Worm (Caenorhabditis elegans) whole organism, late embryonic: Measurements from ENCODE around the gene C52E2.3.
A peak's percentile ranks its signal among the peaks of the same experiment; 100 is the strongest.
"Not testable (repeated sequence)": the region's sequence is repeated elsewhere in the genome, so short reads cannot be mapped to it uniquely, and the experiment has no call there.

Experiments
- C08G9.2 ChIP-seq: sonication (generic microtip); optimal IDR thresholded peaks from 2 replicates; lab custom pipeline; 2016; ENCODE audit warnings: mild to moderate bottlenecking, missing genetic modification characterization, moderate library complexity, missing compliant biosample characterization
- F13H6.1 ChIP-seq: sonication (generic microtip); optimal IDR thresholded peaks from 2 replicates; lab custom pipeline; 2016; ENCODE audit warnings: missing genetic modification characterization, missing compliant biosample characterization
- Y22D7AL.16 ChIP-seq: sonication (generic microtip); optimal IDR thresholded peaks from 2 replicates; lab custom pipeline; 2016; ENCODE audit warnings: missing genetic modification characterization, missing compliant biosample characterization
- ceh-14 ChIP-seq: sonication (generic microtip); optimal IDR thresholded peaks from 2 replicates; lab custom pipeline; 2016; ENCODE audit warnings: missing genotype, missing genetic modification characterization, missing compliant biosample characterization
- ceh-19 ChIP-seq: fragments of 200-800 bp; sonication (Bioruptor generic); optimal IDR thresholded peaks from 2 replicates; lab custom pipeline; 2018; ENCODE audit warnings: mild to moderate bottlenecking, missing genetic modification characterization, missing compliant biosample characterization
- ceh-22 ChIP-seq: sonication (generic microtip); optimal IDR thresholded peaks from 2 replicates; lab custom pipeline; 2017; ENCODE audit warnings: missing biosample characterization, missing genetic modification characterization
- ceh-24 ChIP-seq: sonication (generic microtip); optimal IDR thresholded peaks from 2 replicates; lab custom pipeline; 2016; ENCODE audit warnings: mild to moderate bottlenecking, missing genetic modification characterization, missing compliant biosample characterization
- ceh-45 ChIP-seq: fragments of 200-800 bp; sonication (Bioruptor generic); IDR thresholded peaks from 2 replicates; pipeline ENCODE4 v1.3.6; 2022; ENCODE audit warnings: missing genetic modification reagents, missing genetic modification characterization, missing compliant biosample characterization
- ceh-48 ChIP-seq: sonication (generic microtip); optimal IDR thresholded peaks from 2 replicates; lab custom pipeline; 2016; ENCODE audit warnings: missing genetic modification characterization, inconsistent platforms, missing compliant biosample characterization
- elt-2 ChIP-seq: sonication (generic microtip); optimal IDR thresholded peaks from 2 replicates; lab custom pipeline; 2016; ENCODE audit warnings: missing genetic modification reagents, missing genetic modification characterization, missing compliant biosample characterization
- fax-1 ChIP-seq: sonication (generic microtip); optimal IDR thresholded peaks from 2 replicates; lab custom pipeline; 2016; ENCODE audit warnings: missing genotype, missing genetic modification characterization, missing compliant biosample characterization
- fkh-10 ChIP-seq: fragments of 150-350 bp; optimal IDR thresholded peaks from 2 replicates; lab custom pipeline; 2014; ENCODE audit warnings: missing biosample characterization, missing genetic modification reagents, missing genetic modification characterization
- fkh-6 ChIP-seq: sonication (generic microtip); optimal IDR thresholded peaks from 2 replicates; lab custom pipeline; 2016; ENCODE audit warnings: missing genetic modification characterization, missing compliant biosample characterization
- hlh-13 ChIP-seq: fragments of 200-800 bp; sonication (Bioruptor generic); optimal IDR thresholded peaks from 2 replicates; lab custom pipeline; 2018; ENCODE audit warnings: mild to moderate bottlenecking, missing genetic modification characterization, missing compliant biosample characterization
- hlh-15 ChIP-seq: sonication (generic microtip); optimal IDR thresholded peaks from 2 replicates; lab custom pipeline; 2016; ENCODE audit warnings: missing genetic modification characterization, missing compliant biosample characterization
- hlh-30 ChIP-seq: sonication (generic microtip); optimal IDR thresholded peaks from 2 replicates; lab custom pipeline; 2017; ENCODE audit warnings: antibody characterized with exemption, missing genetic modification characterization, missing compliant biosample characterization; ENCODE audit not compliant: insufficient read depth
- hlh-6 ChIP-seq: sonication (generic microtip); optimal IDR thresholded peaks from 2 replicates; lab custom pipeline; 2016; ENCODE audit warnings: missing genotype, missing genetic modification characterization, missing compliant biosample characterization
- hlh-8 ChIP-seq: sonication (generic microtip); optimal IDR thresholded peaks from 2 replicates; lab custom pipeline; 2016; ENCODE audit warnings: missing genotype, missing genetic modification characterization, missing compliant biosample characterization
- lim-6 ChIP-seq: sonication (generic microtip); optimal IDR thresholded peaks from 2 replicates; lab custom pipeline; 2016; ENCODE audit warnings: missing genetic modification characterization, missing compliant biosample characterization
- madf-2 ChIP-seq: sonication (generic microtip); optimal IDR thresholded peaks from 2 replicates; lab custom pipeline; 2017; ENCODE audit warnings: missing genetic modification characterization, missing compliant biosample characterization
- npax-4 ChIP-seq: sonication (generic microtip); optimal IDR thresholded peaks from 2 replicates; lab custom pipeline; 2016; ENCODE audit warnings: missing genetic modification characterization, missing compliant biosample characterization
- odd-2 ChIP-seq: sonication (generic microtip); optimal IDR thresholded peaks from 2 replicates; lab custom pipeline; 2017; ENCODE audit warnings: antibody characterized with exemption, mild to moderate bottlenecking, missing genetic modification characterization, missing compliant biosample characterization
- pat-9 ChIP-seq: fragments of 200-800 bp; sonication (Bioruptor generic); optimal IDR thresholded peaks from 2 replicates; lab custom pipeline; 2018; ENCODE audit warnings: mild to moderate bottlenecking, missing genetic modification characterization, moderate library complexity, missing compliant biosample characterization
- pax-1 ChIP-seq: fragments of 150-350 bp; optimal IDR thresholded peaks from 2 replicates; lab custom pipeline; 2014; ENCODE audit warnings: missing biosample characterization, missing genetic modification characterization
- pha-2 ChIP-seq: sonication (generic microtip); optimal IDR thresholded peaks from 2 replicates; lab custom pipeline; 2017; ENCODE audit warnings: mild to moderate bottlenecking, missing genetic modification characterization, missing compliant biosample characterization
- pha-4 ChIP-seq: fragments of 150-350 bp; optimal IDR thresholded peaks from 2 replicates; lab custom pipeline; 2018; ENCODE audit warnings: missing biosample characterization, missing genetic modification reagents, missing genetic modification characterization
- ref-2 ChIP-seq: sonication (generic microtip); optimal IDR thresholded peaks from 2 replicates; lab custom pipeline; 2016; ENCODE audit warnings: missing genetic modification characterization, missing compliant biosample characterization
- sox-4 ChIP-seq: sonication (generic microtip); optimal IDR thresholded peaks from 2 replicates; lab custom pipeline; 2017; ENCODE audit warnings: mild to moderate bottlenecking, missing genetic modification characterization, inconsistent platforms, missing compliant biosample characterization
- tbx-7 ChIP-seq: sonication (generic microtip); optimal IDR thresholded peaks from 2 replicates; lab custom pipeline; 2016; ENCODE audit warnings: missing genotype, missing genetic modification characterization, missing compliant biosample characterization
- unc-3 ChIP-seq, 2 experiments: fragments of 200-800 bp in 1 of 2; sonication (Bioruptor generic) in 1 of 2; sonication (generic microtip) in 1 of 2; conservative IDR thresholded peaks in 1 of 2; optimal IDR thresholded peaks in 1 of 2; 2 replicates each; pipeline versions ENCODE4 v1.3.6 to Lab custom; 2016 to 2022; ENCODE audit warnings: missing compliant biosample characterization in 2 of 2, missing genetic modification characterization in 2 of 2, missing genetic modification reagents in 1 of 2
- unc-55 ChIP-seq: sonication (generic microtip); optimal IDR thresholded peaks from 2 replicates; lab custom pipeline; 2017; ENCODE audit warnings: missing biosample characterization, missing genetic modification reagents, missing genetic modification characterization
- zip-5 ChIP-seq: sonication (generic microtip); optimal IDR thresholded peaks from 2 replicates; lab custom pipeline; 2016; ENCODE audit warnings: missing genetic modification characterization, missing compliant biosample characterization

Gene C52E2.3

DNA sequence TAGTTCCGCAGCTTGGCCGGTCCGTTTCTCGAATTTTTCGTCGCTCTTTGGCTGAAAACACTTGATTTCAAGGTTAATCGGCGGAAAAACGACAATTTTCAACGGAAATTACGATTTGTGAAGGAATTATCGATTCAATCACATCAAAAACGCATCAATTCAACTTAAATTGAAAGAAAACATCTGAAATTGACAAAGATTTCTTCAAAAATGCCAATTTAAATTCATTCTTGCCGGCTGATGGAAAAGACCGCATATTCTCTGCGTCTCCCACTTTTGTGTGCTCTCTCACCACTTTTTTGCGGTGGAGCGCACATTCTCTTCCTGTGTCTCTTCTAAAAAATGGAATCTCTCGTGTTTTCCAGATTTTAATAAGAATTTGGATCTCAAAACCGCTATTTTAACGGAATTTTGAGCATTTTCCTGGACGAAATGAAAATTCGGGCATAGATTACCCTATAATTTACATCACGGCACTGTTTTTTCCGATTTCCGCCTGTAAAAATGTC lies 10.3 kb downstream of the C52E2.3 start, which contains the start of gene C16C4.18:
C16C4.18 (minus strand) TSS at position 51 of the 509 bp plus-strand sequence.
- TF ChIP-seq hlh-15, tbx-7, hlh-8 (tag; lab: Kevin White, UChicago): not testable (repeated sequence)

DNA sequence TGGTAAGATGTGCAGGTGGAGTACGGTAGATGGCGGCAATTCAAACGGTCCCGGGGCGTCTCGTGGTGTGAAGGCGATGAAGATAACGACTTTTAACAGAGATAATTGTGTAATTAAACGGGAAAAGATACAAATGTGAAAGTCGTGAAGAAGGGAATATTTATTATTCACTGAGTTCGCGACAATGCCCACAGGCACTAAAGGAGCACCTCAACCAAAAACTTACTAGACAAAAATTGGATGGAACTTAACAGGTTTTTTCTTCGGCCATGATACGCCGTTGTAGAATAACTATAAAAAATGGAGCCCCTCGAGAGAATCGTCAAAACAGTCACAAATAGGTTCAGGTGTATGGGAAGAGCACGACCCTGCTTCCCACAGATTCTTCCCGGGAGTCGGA lies 11.3 kb downstream of the C52E2.3 start, which contains the start of gene fbxb-98:
fbxb-98 (plus strand) TSS at position 301 of the 400 bp plus-strand sequence.
- not testable (repeated sequence) for TF ChIP-seq unc-3 (GFP tag; conservative IDR thresholded peaks at IDR 0.05; lab: Robert Waterston, UW); unc-3 (tag; optimal IDR thresholded peaks at IDR 0.05; lab: Kevin White, UChicago); C08G9.2 (tag; lab: Kevin White, UChicago); lim-6 (tag; lab: Kevin White, UChicago)

DNA sequence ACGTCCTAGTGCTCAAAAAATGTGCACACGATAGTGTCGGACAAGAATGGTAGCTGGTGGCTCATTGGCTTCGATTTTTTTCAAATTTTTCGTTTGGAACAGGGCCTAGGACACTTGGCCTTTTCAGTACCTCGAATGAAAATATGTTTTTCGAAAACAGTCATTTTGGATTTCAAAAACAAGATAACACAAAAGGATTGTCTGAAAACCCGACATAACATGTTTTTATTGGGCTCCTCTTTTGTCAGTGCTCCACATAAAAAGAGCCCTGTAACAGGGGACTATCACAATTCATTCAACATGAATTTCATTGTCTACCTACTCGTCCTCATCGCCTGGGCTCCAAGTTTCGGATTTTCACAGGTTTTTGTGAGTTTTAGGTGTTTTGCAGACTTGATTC lies 13.2 kb downstream of the C52E2.3 start, which contains the start of gene C16C4.17:
C16C4.17 (plus strand) TSS at position 301 of the 400 bp plus-strand sequence.
- TF ChIP-seq pat-9 (tag; lab: Kevin White, UChicago) = no peak
- TF ChIP-seq zip-5 (tag; lab: Kevin White, UChicago) = no peak
- no peak for TF ChIP-seq ceh-19
- TF ChIP-seq pha-4 (tag; lab: Kevin White, UChicago) = no peak
- TF ChIP-seq ceh-48 = no peak
- no peak for TF ChIP-seq tbx-7 (tag; lab: Kevin White, UChicago)
- no peak for TF ChIP-seq ceh-24 (tag; lab: Kevin White, UChicago)
- no peak for TF ChIP-seq hlh-6 (tag; lab: Kevin White, UChicago)
- TF ChIP-seq Y22D7AL.16 = no peak
- TF ChIP-seq ref-2 (tag; lab: Kevin White, UChicago) = no peak
- TF ChIP-seq npax-4 = no peak
- TF ChIP-seq sox-4 (tag; lab: Kevin White, UChicago) = no peak
- TF ChIP-seq fkh-10 = no peak
- no peak for TF ChIP-seq madf-2
- TF ChIP-seq fax-1 = no peak
- TF ChIP-seq pax-1 (tag; lab: Kevin White, UChicago) = no peak
- no peak for TF ChIP-seq hlh-30 (tag; lab: Kevin White, UChicago)
- TF ChIP-seq unc-55 (GFP tag; lab: Kevin White, UChicago) = no peak
- no peak for TF ChIP-seq ceh-45 (GFP tag; lab: Robert Waterston, UW)
- TF ChIP-seq ceh-14 = no peak

DNA sequence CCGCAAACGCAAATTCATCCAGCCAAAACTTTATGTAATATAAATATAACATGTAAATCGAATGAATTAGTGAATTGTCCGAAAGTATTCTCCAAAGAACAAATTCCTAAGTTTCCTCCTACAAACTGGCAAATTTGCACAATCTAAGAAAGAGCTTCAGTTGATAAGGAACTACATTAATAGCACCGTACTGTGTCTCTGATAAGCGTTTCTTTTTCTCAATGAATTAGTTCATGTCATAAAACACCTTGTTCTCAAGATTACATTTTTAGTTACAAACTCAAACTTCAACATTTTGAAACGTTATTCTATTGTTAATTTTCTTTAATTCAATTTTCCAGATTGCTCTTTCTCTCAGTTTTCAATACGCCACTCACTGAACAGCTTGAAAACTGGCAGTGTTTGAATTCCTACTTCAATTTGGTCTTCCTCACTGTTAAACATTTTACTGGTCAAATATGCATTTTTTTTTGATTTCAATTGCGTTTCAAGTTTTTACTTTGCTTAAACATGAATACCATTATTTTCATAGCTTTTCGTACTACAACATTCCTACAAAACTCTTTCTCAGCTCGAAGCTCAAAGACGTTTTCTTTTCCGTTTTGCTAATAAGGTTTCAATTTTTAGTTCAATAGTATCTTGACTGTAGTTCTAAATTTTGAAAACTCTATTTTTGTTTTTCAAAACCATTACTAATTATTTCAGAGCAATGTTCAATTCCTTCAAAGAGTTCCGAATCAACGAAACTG lies 14.8 kb downstream of the C52E2.3 start, which contains the start of gene math-15:
math-15 (plus strand) TSS at position 699 of the 749 bp plus-strand sequence.
- no peak for TF ChIP-seq odd-2
- TF ChIP-seq elt-2 (tag; lab: Kevin White, UChicago) = peak; percentile 27

DNA sequence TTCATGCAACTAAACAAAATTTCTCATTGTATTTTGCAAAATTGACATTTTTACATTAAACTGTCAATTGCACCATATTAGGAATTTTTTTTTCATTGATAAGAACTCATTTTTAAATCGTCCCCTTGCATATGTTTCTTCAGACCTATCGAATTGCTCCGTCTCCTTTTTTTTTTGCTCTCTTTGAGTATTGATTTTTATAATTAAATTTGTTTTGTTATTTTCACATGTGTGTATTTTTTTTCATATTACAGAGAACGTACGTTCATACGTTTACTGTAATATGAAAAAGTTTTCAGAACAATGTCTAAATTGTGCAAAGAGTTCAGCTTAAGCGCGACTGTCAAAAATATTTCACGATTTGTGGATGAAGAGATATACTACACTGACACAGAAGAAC lies 18.1 kb downstream of the C52E2.3 start, which contains the start of gene math-14:
math-14 (plus strand) TSS at position 301 of the 400 bp plus-strand sequence.
- TF ChIP-seq ceh-14 = no peak
- no peak for TF ChIP-seq ceh-22 (tag; lab: Kevin White, UChicago)
- no peak for TF ChIP-seq fkh-10
- TF ChIP-seq pha-2 (tag; lab: Kevin White, UChicago) = no peak
- TF ChIP-seq hlh-13 = no peak
- TF ChIP-seq fax-1 = no peak
- TF ChIP-seq fkh-6 (tag; lab: Kevin White, UChicago) = no peak
- no peak for TF ChIP-seq pax-1 (tag; lab: Kevin White, UChicago)
- TF ChIP-seq F13H6.1 (tag; lab: Kevin White, UChicago) = no peak
- TF ChIP-seq C08G9.2 (tag; lab: Kevin White, UChicago) = no peak
